Fruit fly (Drosophila melanogaster): ENCODE results near the gene CG43923.
"Not testable (repeated sequence)": the region's sequence is repeated elsewhere in the genome, so short reads cannot be mapped to it uniquely, and the experiment has no call there.

The CG43923 gene

DNA sequence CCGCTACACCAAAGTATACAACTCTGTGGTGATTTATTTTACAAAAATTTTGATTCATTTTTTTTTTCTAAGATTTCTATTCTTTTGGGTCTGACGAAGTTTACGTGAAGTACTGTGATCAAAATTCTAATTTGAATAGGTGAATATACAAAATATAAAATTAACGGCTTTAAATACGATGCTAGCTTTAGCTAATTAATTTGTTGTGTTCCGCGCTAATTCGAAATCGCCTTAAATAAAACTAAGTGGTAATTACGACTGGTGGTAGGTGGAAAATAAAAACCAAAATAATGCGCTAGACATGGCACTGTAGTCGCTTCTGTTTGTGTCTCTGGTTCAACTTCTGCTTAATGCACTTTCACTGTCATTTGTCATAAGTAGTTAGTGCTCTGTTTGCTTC is at the start of gene CG43923:
TSS of gene CG43923 (minus strand) at position 101 of the 400 bp plus-strand sequence.
- not testable (repeated sequence) for TF ChIP-seq CG1621 (tag; optimal IDR thresholded peaks at IDR 0.05); Smox (GFP tag; optimal IDR thresholded peaks at IDR 0.05); OdsH (GFP tag; optimal IDR thresholded peaks at IDR 0.05)

DNA sequence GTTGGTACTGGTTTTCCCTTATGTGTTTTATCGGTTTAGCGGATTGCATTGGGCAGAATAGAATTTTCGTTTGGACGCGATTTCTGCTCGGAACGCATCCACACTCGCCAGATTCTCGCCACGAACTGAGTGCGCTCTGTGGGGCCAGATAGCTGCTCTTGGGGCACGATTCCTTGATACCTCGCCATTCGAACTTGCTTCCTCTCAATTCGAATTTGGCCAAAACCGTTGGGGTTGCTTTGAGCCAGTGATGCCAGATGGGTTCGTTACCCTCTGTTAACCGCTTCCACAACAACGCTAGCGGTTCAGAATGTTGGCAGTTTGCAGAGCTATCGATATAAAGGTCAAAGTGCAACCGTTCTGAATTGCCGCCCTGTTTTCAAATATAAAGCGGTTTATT is 42.3 kb upstream of the CG43923 start, which contains the start of gene stol:
TSS of gene stol (minus strand) at position 101 of the 400 bp plus-strand sequence.
- not testable (repeated sequence) for TF ChIP-seq Lpt (GFP tag; optimal IDR thresholded peaks at IDR 0.05); svp (GFP tag); salr (GFP tag; optimal IDR thresholded peaks at IDR 0.05)

DNA sequence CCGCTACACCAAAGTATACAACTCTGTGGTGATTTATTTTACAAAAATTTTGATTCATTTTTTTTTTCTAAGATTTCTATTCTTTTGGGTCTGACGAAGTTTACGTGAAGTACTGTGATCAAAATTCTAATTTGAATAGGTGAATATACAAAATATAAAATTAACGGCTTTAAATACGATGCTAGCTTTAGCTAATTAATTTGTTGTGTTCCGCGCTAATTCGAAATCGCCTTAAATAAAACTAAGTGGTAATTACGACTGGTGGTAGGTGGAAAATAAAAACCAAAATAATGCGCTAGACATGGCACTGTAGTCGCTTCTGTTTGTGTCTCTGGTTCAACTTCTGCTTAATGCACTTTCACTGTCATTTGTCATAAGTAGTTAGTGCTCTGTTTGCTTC is 35.1 kb upstream of the CG43923 start, which contains the start of gene CG43924:
TSS of gene CG43924 (minus strand) at position 101 of the 400 bp plus-strand sequence.
- not testable (repeated sequence) for TF ChIP-seq CG1621 (tag; optimal IDR thresholded peaks at IDR 0.05); dsx (GFP tag; optimal IDR thresholded peaks at IDR 0.05; ENCODE audit: poor library complexity, severe bottlenecking); spab (GFP tag; optimal IDR thresholded peaks at IDR 0.05)

DNA sequence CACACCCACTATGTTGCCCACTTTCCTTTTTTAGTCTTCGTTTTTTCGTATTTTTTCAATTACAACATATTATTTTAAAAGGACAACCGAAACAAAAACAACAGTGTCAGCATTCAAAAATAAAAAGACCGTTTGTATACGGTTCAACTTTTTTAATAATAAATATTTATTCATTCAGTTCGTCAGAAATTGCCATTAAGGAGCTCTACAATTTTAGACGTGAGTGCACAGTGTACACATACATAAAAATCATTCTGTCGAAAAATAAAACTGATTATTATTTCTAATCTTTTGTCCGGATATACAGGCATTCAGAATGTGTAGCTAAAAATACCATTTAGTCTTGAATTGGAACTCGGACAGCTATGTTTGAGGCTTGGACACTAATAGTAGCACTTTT is 29.0 kb upstream of the CG43923 start, which contains the start of gene CG31827:
TSS of gene CG31827 (plus strand) at position 301 of the 400 bp plus-strand sequence.
- not testable (repeated sequence) for TF ChIP-seq fkh (GFP tag; optimal IDR thresholded peaks at IDR 0.05); CG11762 (GFP tag; optimal IDR thresholded peaks at IDR 0.05; ENCODE audit: insufficient read depth); Hr4 (GFP tag; optimal IDR thresholded peaks at IDR 0.05)

DNA sequence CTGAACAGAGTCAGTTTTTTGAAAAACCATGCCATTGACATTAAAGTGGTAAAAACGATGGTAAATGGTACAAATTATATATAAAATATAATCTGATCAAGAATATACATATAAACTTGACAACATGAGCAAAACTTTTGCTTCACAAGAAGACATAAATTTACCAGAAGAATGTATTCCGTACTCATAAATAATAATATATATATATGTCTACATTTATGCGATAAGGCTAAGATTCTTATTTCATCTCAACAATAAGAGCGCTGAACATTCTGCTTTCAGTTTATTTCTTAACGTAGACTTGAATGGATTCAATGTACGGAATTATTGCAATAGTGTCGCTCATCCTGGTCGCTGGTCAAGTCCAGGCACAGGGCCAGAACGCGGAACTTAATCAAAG is 19.8 kb upstream of the CG43923 start, which contains the start of gene CG31780:
TSS of gene CG31780 (plus strand) at position 301 of the 400 bp plus-strand sequence.
- not testable (repeated sequence) for TF ChIP-seq Lpt, fkh, pdm3 (GFP tag; optimal IDR thresholded peaks at IDR 0.05)

DNA sequence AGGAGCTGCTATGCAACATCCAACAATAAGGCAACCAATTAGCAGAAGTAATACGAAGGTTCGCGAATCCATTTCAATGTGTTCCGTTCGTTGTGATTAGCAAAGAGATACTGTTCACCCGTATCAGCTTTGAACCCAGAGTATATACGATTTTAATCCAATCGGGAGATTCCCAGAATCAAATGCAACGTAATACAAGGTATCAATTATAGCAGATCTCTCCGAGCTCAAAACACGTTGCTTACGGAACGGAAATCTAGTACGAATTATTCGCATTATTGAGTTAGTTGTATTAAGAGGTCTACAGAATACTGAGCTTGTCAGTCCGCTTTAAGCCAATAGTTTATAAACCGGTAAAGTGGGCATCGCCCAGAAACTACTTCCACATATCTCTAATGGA is 18.5 kb upstream of the CG43923 start, which contains the start of gene CG44140:
TSS of gene CG44140 (minus strand) at position 101 of the 400 bp plus-strand sequence.
- not testable (repeated sequence) for TF ChIP-seq CG8632, topi, Eip75B (GFP tag; optimal IDR thresholded peaks at IDR 0.05)

DNA sequence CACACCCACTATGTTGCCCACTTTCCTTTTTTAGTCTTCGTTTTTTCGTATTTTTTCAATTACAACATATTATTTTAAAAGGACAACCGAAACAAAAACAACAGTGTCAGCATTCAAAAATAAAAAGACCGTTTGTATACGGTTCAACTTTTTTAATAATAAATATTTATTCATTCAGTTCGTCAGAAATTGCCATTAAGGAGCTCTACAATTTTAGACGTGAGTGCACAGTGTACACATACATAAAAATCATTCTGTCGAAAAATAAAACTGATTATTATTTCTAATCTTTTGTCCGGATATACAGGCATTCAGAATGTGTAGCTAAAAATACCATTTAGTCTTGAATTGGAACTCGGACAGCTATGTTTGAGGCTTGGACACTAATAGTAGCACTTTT is 6.0 kb downstream of the CG43923 start, which contains the start of gene CG18478:
TSS of gene CG18478 (plus strand) at position 301 of the 400 bp plus-strand sequence.
- TF ChIP-seq Lpt (GFP tag; optimal IDR thresholded peaks at IDR 0.05); Smox (GFP tag; optimal IDR thresholded peaks at IDR 0.05); CG6163 (GFP tag; IDR thresholded peaks at IDR 0.05): not testable (repeated sequence)

DNA sequence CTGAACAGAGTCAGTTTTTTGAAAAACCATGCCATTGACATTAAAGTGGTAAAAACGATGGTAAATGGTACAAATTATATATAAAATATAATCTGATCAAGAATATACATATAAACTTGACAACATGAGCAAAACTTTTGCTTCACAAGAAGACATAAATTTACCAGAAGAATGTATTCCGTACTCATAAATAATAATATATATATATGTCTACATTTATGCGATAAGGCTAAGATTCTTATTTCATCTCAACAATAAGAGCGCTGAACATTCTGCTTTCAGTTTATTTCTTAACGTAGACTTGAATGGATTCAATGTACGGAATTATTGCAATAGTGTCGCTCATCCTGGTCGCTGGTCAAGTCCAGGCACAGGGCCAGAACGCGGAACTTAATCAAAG is 15.2 kb downstream of the CG43923 start, which contains the start of gene CG18477:
TSS of gene CG18477 (plus strand) at position 301 of the 400 bp plus-strand sequence.
- TF ChIP-seq CG10669, CG6792, dac (GFP tag; optimal IDR thresholded peaks at IDR 0.05): not testable (repeated sequence)

DNA sequence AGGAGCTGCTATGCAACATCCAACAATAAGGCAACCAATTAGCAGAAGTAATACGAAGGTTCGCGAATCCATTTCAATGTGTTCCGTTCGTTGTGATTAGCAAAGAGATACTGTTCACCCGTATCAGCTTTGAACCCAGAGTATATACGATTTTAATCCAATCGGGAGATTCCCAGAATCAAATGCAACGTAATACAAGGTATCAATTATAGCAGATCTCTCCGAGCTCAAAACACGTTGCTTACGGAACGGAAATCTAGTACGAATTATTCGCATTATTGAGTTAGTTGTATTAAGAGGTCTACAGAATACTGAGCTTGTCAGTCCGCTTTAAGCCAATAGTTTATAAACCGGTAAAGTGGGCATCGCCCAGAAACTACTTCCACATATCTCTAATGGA is 16.5 kb downstream of the CG43923 start, which contains the start of gene CG44141:
TSS of gene CG44141 (minus strand) at position 101 of the 400 bp plus-strand sequence.
- not testable (repeated sequence) for TF ChIP-seq Met, Eip93F, Sox15 (GFP tag; optimal IDR thresholded peaks at IDR 0.05)

All from whole organism, prepupa.